Fruit fly (Drosophila melanogaster) whole organism, embryonic: ENCODE measurements around the gene CG32793.

Experiments
- BEAF-32 ChIP-seq: fragments of 200-800 bp; sonication (Bioruptor generic); optimal IDR thresholded peaks from 3 replicates; lab custom pipeline; 2017; ENCODE audit warnings: missing biosample characterization, missing genetic modification characterization, mild to moderate bottlenecking, moderate library complexity, missing genetic modification reagents
- CG12155 ChIP-seq: fragments of 200-800 bp; sonication (Bioruptor generic); optimal IDR thresholded peaks from 3 replicates; lab custom pipeline; 2016; ENCODE audit warnings: missing biosample characterization, missing genetic modification characterization
- CG12236 ChIP-seq: fragments of 200-800 bp; sonication (Bioruptor generic); optimal IDR thresholded peaks from 2 replicates; lab custom pipeline; 2016; ENCODE audit warnings: missing biosample characterization, missing genetic modification characterization
- CG2120 ChIP-seq: fragments of 200-800 bp; sonication (Bioruptor generic); optimal IDR thresholded peaks from 3 replicates; lab custom pipeline; 2016; ENCODE audit warnings: missing biosample characterization, missing genetic modification characterization
- CG9876 ChIP-seq: fragments of 200-800 bp; sonication (Bioruptor generic); optimal IDR thresholded peaks from 2 replicates; lab custom pipeline; 2016; ENCODE audit warnings: missing biosample characterization, missing genetic modification characterization
- Mad ChIP-seq: fragments of 200-800 bp; sonication (Bioruptor generic); optimal IDR thresholded peaks from 2 replicates; lab custom pipeline; 2016; ENCODE audit warnings: missing biosample characterization, missing genetic modification characterization
- bigmax ChIP-seq: fragments of 200-800 bp; sonication (Bioruptor generic); optimal IDR thresholded peaks from 2 replicates; lab custom pipeline; 2018; ENCODE audit warnings: missing biosample characterization, mild to moderate bottlenecking, missing genetic modification characterization
- en ChIP-seq: fragments of 200-800 bp; sonication (Bioruptor generic); optimal IDR thresholded peaks from 2 replicates; lab custom pipeline; 2016; ENCODE audit warnings: missing biosample characterization, missing genetic modification characterization
- pho ChIP-seq: fragments of 200-800 bp; sonication (Bioruptor generic); optimal IDR thresholded peaks from 2 replicates; lab custom pipeline; 2016; ENCODE audit warnings: missing biosample characterization, missing genetic modification characterization
- sisA ChIP-seq: fragments of 200-800 bp; sonication (Bioruptor generic); IDR thresholded peaks from 2 replicates; pipeline ENCODE4 v1.3.6; 2022; ENCODE audit warnings: missing biosample characterization, missing genetic modification characterization
- toy ChIP-seq: fragments of 200-800 bp; sonication (Bioruptor generic); IDR thresholded peaks from 2 replicates; pipeline ENCODE4 v1.3.6; 2022; ENCODE audit warnings: missing biosample characterization, missing genetic modification characterization
- wor ChIP-seq: fragments of 200-800 bp; sonication (Bioruptor generic); IDR thresholded peaks from 2 replicates; pipeline ENCODE4 v1.3.6; 2022; ENCODE audit warnings: missing biosample characterization, missing genetic modification characterization

DNA sequence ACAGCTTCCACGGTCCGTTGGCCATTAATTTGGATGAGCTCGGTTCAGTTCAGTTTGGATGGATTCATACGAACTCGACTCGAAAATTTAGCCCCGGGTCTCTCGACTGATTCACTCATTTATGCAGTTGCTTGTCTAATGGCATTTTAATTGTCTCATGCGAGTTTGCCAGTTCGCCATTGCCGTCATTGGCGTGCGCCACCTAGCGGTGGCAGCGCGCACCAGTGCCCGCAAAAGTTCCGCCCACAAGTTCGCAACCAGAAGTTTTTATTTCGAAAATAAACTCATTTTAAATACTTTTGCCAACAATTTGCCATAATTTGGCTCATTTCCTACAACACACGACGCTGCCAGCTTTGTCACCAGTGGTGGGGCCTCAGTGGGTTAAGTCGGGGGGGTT lies 14.5 kb upstream of the CG32793 start:
- TF ChIP-seq wor (no peak), BEAF-32 (GFP tag; lab: Kevin White, UChicago) (no peak), Mad (GFP tag; lab: Kevin White, UChicago) (no peak), en (GFP tag; lab: Kevin White, UChicago) (no peak), CG2120 (GFP tag; lab: Kevin White, UChicago) (no peak), CG12155 (GFP tag; lab: Kevin White, UChicago) (no peak), toy (GFP tag; lab: Robert Waterston, UW) (no peak), CG12236 (GFP tag; lab: Kevin White, UChicago) (no peak), pho (no peak), sisA (GFP tag; lab: Robert Waterston, UW) (no peak), bigmax (GFP tag; lab: Kevin White, UChicago) (no peak), CG9876 (GFP tag; lab: Kevin White, UChicago) (no peak)
